Fruit fly (Drosophila melanogaster) whole organism, pupa: Measurements from ENCODE around the gene CG42820.

Experiments used
- CG10348 ChIP-seq: fragments of 200-800 bp; sonication (Bioruptor generic); IDR thresholded peaks from 2 replicates; pipeline ENCODE4 v1.3.6; 2022; ENCODE audit warnings: missing biosample characterization, missing genetic modification characterization
- CG17806 ChIP-seq: fragments of 200-800 bp; sonication (Bioruptor generic); optimal IDR thresholded peaks from 2 replicates; lab custom pipeline; 2018; ENCODE audit warnings: missing biosample characterization, mild to moderate bottlenecking, missing genetic modification characterization, moderate library complexity
- CG32121 ChIP-seq: fragments of 200-800 bp; sonication (Bioruptor generic); IDR thresholded peaks from 2 replicates; pipeline ENCODE4 v1.3.6; 2022; ENCODE audit warnings: missing biosample characterization, missing genetic modification characterization
- CG34367 ChIP-seq: fragments of 200-800 bp; sonication (Bioruptor generic); optimal IDR thresholded peaks from 2 replicates; lab custom pipeline; 2018; ENCODE audit warnings: missing biosample characterization, mild to moderate bottlenecking, missing genetic modification characterization
- CG8301 ChIP-seq: fragments of 200-800 bp; sonication (Bioruptor generic); optimal IDR thresholded peaks from 2 replicates; lab custom pipeline; 2018; ENCODE audit warnings: missing biosample characterization, mild to moderate bottlenecking, missing genetic modification characterization

dm6 chr2L:8382646-8383045 lies 9.6 kb downstream of the CG42820 start, which contains the start of the genes CG13392 and Rcd4:
- TF ChIP-seq CG17806 (tag; lab: Kevin White, UChicago) (peak; percentile 34), CG34367 (tag; lab: Kevin White, UChicago) (peak; percentile 7), CG10348 (GFP tag; lab: Robert Waterston, UW) (no peak), CG32121 (no peak), CG8301 (tag; lab: Kevin White, UChicago) (peak; percentile 17)
